Fruit fly (Drosophila melanogaster): Measurements from ENCODE around the gene pho.

pho gene

DNA sequence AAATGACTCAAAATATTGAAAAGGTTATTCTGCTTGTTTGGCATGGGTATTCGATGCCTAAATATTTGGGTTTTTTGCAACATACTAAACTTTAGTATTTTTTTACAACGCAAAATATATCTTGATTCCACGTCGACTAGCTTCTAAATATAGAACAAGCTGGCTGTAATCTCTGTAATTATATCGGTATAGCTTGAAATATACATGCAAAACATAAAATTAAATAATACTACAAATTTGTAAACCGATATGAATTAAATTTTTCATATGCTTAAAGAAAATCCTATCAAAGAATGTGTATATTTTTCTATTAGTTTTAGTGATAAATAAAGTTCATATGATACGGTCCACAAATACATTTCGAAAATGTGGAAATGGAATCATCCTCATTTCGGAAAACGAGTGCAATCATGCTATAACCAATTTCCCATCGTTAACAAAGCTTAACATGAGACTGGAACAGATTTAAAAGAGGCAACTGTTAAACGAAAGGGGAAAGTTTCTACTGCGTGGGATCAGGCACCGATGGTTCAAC is at the start of gene pho (continued):
- TF ChIP-seq Doc3 (GFP tag; IDR thresholded peaks at IDR 0.05; ENCODE audit: partially characterized antibody) (no peak), vfl (GFP tag; optimal IDR thresholded peaks at IDR 0.05) (no peak), CG17802 (tag; optimal IDR thresholded peaks at IDR 0.05) (peak; percentile 96), HLHmδ (GFP tag; optimal IDR thresholded peaks at IDR 0.05) (no peak), stwl (tag; optimal IDR thresholded peaks at IDR 0.05) (no peak), nerfin-1 (tag; optimal IDR thresholded peaks at IDR 0.05) (no peak), CG17359 (tag; optimal IDR thresholded peaks at IDR 0.05) (no peak), CG12236 (GFP tag; optimal IDR thresholded peaks at IDR 0.05) (no peak), CG32772 (GFP tag; IDR thresholded peaks at IDR 0.05) (no peak), dmrt99B (tag; optimal IDR thresholded peaks at IDR 0.05) (no peak), CG9215 (GFP tag; IDR thresholded peaks at IDR 0.05) (no peak), toy (GFP tag; IDR thresholded peaks at IDR 0.05) (no peak), Hand (GFP tag; optimal IDR thresholded peaks at IDR 0.05) (no peak), zf30C (GFP tag; optimal IDR thresholded peaks at IDR 0.05) (no peak), CrebB (tag; optimal IDR thresholded peaks at IDR 0.05) (no peak), gem (tag; optimal IDR thresholded peaks at IDR 0.05) (no peak), hbn (GFP tag; IDR thresholded peaks at IDR 0.05; ENCODE audit: partially characterized antibody) (no peak), Sry-β (GFP tag; optimal IDR thresholded peaks at IDR 0.05) (peak; percentile 9), CG9797 (GFP tag; optimal IDR thresholded peaks at IDR 0.05) (no peak), slou (GFP tag; optimal IDR thresholded peaks at IDR 0.05) (no peak), Drgx (GFP tag; IDR thresholded peaks at IDR 0.05) (no peak), CG11560 (tag; IDR thresholded peaks at IDR 0.05) (no peak), Lim3 (GFP tag; IDR thresholded peaks at IDR 0.05) (no peak), CG1024 (GFP tag; IDR thresholded peaks at IDR 0.05) (peak; percentile 92), eve (GFP tag; optimal IDR thresholded peaks at IDR 0.05) (no peak), CG16813 (GFP tag; IDR thresholded peaks at IDR 0.05; ENCODE audit: partially characterized antibody) (no peak), E2f2 (GFP tag; IDR thresholded peaks at IDR 0.05) (no peak), Dip3 (GFP tag; optimal IDR thresholded peaks at IDR 0.05) (no peak), zfh2 (GFP tag; optimal IDR thresholded peaks at IDR 0.05) (peak; percentile 42), Med (GFP tag) (no peak), CG3726 (GFP tag; IDR thresholded peaks at IDR 0.05) (no peak), Elba2 (GFP tag; optimal IDR thresholded peaks at IDR 0.05) (no peak), pb (GFP tag; optimal IDR thresholded peaks at IDR 0.05) (no peak), Max (GFP tag; optimal IDR thresholded peaks at IDR 0.05) (no peak), CG12659 (GFP tag; optimal IDR thresholded peaks at IDR 0.05) (peak; percentile 31), seq (GFP tag; IDR thresholded peaks at IDR 0.05) (no peak), zen2 (GFP tag; IDR thresholded peaks at IDR 0.05; ENCODE audit: partially characterized antibody) (no peak), wek (GFP tag; optimal IDR thresholded peaks at IDR 0.05) (peak; percentile 85), CG10267 (tag; optimal IDR thresholded peaks at IDR 0.05) (peak; percentile 14), CG32767 (GFP tag; IDR thresholded peaks at IDR 0.05) (no peak), Ravus (GFP tag; IDR thresholded peaks at IDR 0.05) (no peak), nerfin-2 (GFP tag; IDR thresholded peaks at IDR 0.05; ENCODE audit: partially characterized antibody) (no peak), Ets97D (GFP tag; optimal IDR thresholded peaks at IDR 0.05) (peak; percentile 5), danr (GFP tag; IDR thresholded peaks at IDR 0.05) (no peak), hth (optimal IDR thresholded peaks at IDR 0.05) (no peak), lbe (GFP tag; optimal IDR thresholded peaks at IDR 0.05) (no peak), crc (GFP tag; optimal IDR thresholded peaks at IDR 0.05) (no peak), CG4328 (GFP tag; optimal IDR thresholded peaks at IDR 0.05) (no peak), caup (GFP tag; optimal IDR thresholded peaks at IDR 0.05; ENCODE audit: severe bottlenecking) (no peak), pho (GFP tag; optimal IDR thresholded peaks at IDR 0.05) (no peak), YL-1 (GFP tag; optimal IDR thresholded peaks at IDR 0.05) (no peak)

All from whole organism, embryonic.